Worm (Caenorhabditis elegans) whole organism, midembryonic: ENCODE data around the gene Y46G5A.47.

Experiments used
- T22C8.4 ChIP-seq: fragments of 200-800 bp; sonication (Bioruptor generic); IDR thresholded peaks from 2 replicates; pipeline ENCODE4 v1.3.6; 2022; ENCODE audit warnings: missing genetic modification characterization, missing compliant biosample characterization
- cog-1 ChIP-seq: sonication (generic microtip); optimal IDR thresholded peaks from 2 replicates; lab custom pipeline; 2016; ENCODE audit warnings: missing genetic modification characterization, missing compliant biosample characterization
- flt-1 ChIP-seq: fragments of 200-800 bp; sonication (Bioruptor generic); IDR thresholded peaks from 2 replicates; pipeline ENCODE4 v1.3.6; 2022; ENCODE audit warnings: missing genetic modification characterization, missing compliant biosample characterization
- klf-2 ChIP-seq: fragments of 200-800 bp; sonication (Bioruptor generic); conservative IDR thresholded peaks from 2 replicates; pipeline ENCODE4 v1.3.6; 2022; ENCODE audit warnings: missing genetic modification reagents, missing genetic modification characterization, missing compliant biosample characterization
- med-1 ChIP-seq: sonication (generic microtip); optimal IDR thresholded peaks from 2 replicates; lab custom pipeline; 2017; ENCODE audit warnings: missing genetic modification characterization, mild to moderate bottlenecking, missing compliant biosample characterization, antibody characterized with exemption, missing genetic modification reagents; ENCODE audit not compliant: insufficient read depth
- ref-1 ChIP-seq: fragments of 200-800 bp; sonication (Bioruptor generic); conservative IDR thresholded peaks from 2 replicates; pipeline ENCODE4 v1.3.6; 2022; ENCODE audit warnings: missing genetic modification reagents, missing genetic modification characterization, missing compliant biosample characterization
- tab-1 ChIP-seq: fragments of 200-800 bp; sonication (Bioruptor generic); IDR thresholded peaks from 2 replicates; pipeline ENCODE4 v1.3.6; 2022; ENCODE audit warnings: missing genetic modification characterization, missing compliant biosample characterization
- ztf-23 ChIP-seq: fragments of 200-800 bp; sonication (Bioruptor generic); IDR thresholded peaks from 2 replicates; pipeline ENCODE4 v1.3.6; 2022; ENCODE audit warnings: missing genetic modification reagents, missing genetic modification characterization, missing compliant biosample characterization
- ztf-29 ChIP-seq: fragments of 200-800 bp; sonication (Bioruptor generic); IDR thresholded peaks from 2 replicates; pipeline ENCODE4 v1.3.6; 2022; ENCODE audit warnings: missing genetic modification reagents, missing genetic modification characterization, missing compliant biosample characterization

The Y46G5A.47 gene

ce11 chrII:12805161-12805560 is at the start of gene Y46G5A.47, which contains the start of gene Y46G5A.18:
TSS of gene Y46G5A.47 (minus strand) at chrII:12805306.
TSS of gene Y46G5A.18 (minus strand) at chrII:12805261.
- TF ChIP-seq ztf-23 (GFP tag; lab: Robert Waterston, UW) (no peak), ref-1 (no peak), T22C8.4 (GFP tag; lab: Robert Waterston, UW) (peak; percentile 47; the same call in 1 of the 2 replicates)

- TF ChIP-seq klf-2 (no peak), ztf-23 (GFP tag; lab: Robert Waterston, UW) (no peak), med-1 (GFP tag; lab: Kevin White, UChicago) (no peak), flt-1 (no peak), cog-1 (tag; lab: Kevin White, UChicago) (no peak), T22C8.4 (GFP tag; lab: Robert Waterston, UW) (no peak), ref-1 (no peak), ztf-29 (GFP tag; lab: Robert Waterston, UW) (no peak), tab-1 (GFP tag; lab: Robert Waterston, UW) (no peak)
Measured at ce11 chrII:12850129-12850528, 45.0 kb upstream of the Y46G5A.47 start, which contains the start of gene Y46G5A.28. TSS of gene Y46G5A.28 (plus strand) at chrII:12850429.

- TF ChIP-seq T22C8.4 (GFP tag; lab: Robert Waterston, UW) (no peak), ztf-23 (GFP tag; lab: Robert Waterston, UW) (no peak), klf-2 (no peak), tab-1 (GFP tag; lab: Robert Waterston, UW) (no peak)
Measured at ce11 chrII:12847736-12848135, 42.6 kb upstream of the Y46G5A.47 start, which contains the start of gene pes-10. TSS of gene pes-10 (minus strand) at chrII:12847836.

DNA sequence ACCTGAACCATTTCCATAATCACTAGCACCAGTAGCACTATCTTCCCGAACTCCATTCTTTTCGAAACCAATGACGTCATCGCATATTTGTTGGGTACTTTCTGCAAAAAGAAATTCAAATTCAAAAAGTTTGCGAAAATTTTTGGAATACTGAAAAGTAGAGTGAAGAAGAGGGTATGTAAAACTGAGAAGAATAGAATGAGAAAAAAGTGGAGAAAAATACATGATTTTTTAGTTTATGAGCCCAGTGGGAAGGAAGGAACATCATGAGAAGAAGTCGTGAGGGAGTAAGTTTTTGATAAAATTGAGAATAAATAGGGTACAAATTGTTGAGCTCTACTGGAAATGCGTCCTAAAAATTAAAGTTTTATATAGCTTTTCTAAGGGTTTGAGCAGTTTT is 35.0 kb upstream of the Y46G5A.47 start, which contains the start of gene lgc-35:
Gene lgc-35 (minus strand): TSS at position 101 of the 400 bp plus-strand sequence.
- TF ChIP-seq med-1 (GFP tag; lab: Kevin White, UChicago) (no peak), tab-1 (GFP tag; lab: Robert Waterston, UW) (no peak), ref-1 (no peak), cog-1 (tag; lab: Kevin White, UChicago) (no peak), flt-1 (no peak), ztf-23 (GFP tag; lab: Robert Waterston, UW) (no peak), ztf-29 (GFP tag; lab: Robert Waterston, UW) (no peak), T22C8.4 (GFP tag; lab: Robert Waterston, UW) (no peak), klf-2 (no peak)

- TF ChIP-seq ztf-29 (GFP tag; lab: Robert Waterston, UW) (no peak), flt-1 (no peak), klf-2 (no peak), cog-1 (tag; lab: Kevin White, UChicago) (no peak), ztf-23 (GFP tag; lab: Robert Waterston, UW) (no peak), ref-1 (no peak), tab-1 (GFP tag; lab: Robert Waterston, UW) (no peak), T22C8.4 (GFP tag; lab: Robert Waterston, UW) (no peak), med-1 (GFP tag; lab: Kevin White, UChicago) (no peak)
Measured at ce11 chrII:12830347-12830746, 25.2 kb upstream of the Y46G5A.47 start, which contains the start of gene bcmo-1. TSS of gene bcmo-1 (plus strand) at chrII:12830676.

DNA sequence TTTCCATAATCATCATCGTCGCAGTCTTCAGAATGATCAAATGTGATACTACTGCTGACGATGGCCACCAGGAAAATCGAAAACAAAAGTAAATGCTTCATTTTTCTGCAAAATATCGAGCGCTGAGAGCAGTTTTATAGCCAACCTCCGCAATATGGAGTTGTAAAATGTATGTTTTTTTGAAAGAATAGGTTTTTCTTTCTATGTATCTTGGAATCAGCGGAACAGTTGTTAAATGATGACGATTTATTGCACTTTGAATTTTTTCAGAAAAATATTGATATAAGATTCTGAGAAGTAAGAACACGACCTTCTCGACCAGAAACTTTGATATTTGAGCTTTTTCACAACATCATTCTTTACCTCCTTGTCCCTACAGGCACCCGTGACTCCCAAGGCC is 23.8 kb upstream of the Y46G5A.47 start, which contains the start of gene Y46G5A.23:
Gene Y46G5A.23 (minus strand): TSS at position 101 of the 400 bp plus-strand sequence.
- no peak for TF ChIP-seq flt-1
- no peak for TF ChIP-seq ref-1
- no peak for TF ChIP-seq T22C8.4 (GFP tag; lab: Robert Waterston, UW)
- no peak for TF ChIP-seq cog-1 (tag; lab: Kevin White, UChicago)
- no peak for TF ChIP-seq med-1 (GFP tag; lab: Kevin White, UChicago)
- no peak for TF ChIP-seq klf-2
- TF ChIP-seq tab-1 (GFP tag; lab: Robert Waterston, UW): no peak
- no peak for TF ChIP-seq ztf-23 (GFP tag; lab: Robert Waterston, UW)
- TF ChIP-seq ztf-29 (GFP tag; lab: Robert Waterston, UW): no peak

ce11 chrII:12826752-12827151 is 21.6 kb upstream of the Y46G5A.47 start, which contains the start of gene Y46G5A.38:
TSS of gene Y46G5A.38 (plus strand) at chrII:12827052.
- TF ChIP-seq med-1 (GFP tag; lab: Kevin White, UChicago) (no peak), ref-1 (no peak), klf-2 (no peak), ztf-29 (GFP tag; lab: Robert Waterston, UW) (no peak), T22C8.4 (GFP tag; lab: Robert Waterston, UW) (no peak), cog-1 (tag; lab: Kevin White, UChicago) (no peak), flt-1 (no peak), tab-1 (GFP tag; lab: Robert Waterston, UW) (no peak), ztf-23 (GFP tag; lab: Robert Waterston, UW) (no peak)

ce11 chrII:12824463-12824862 is 19.4 kb upstream of the Y46G5A.47 start:
- TF ChIP-seq ztf-29 (GFP tag; lab: Robert Waterston, UW) (peak; percentile 42; the same call in 1 of the 2 replicates), ref-1 (no peak)

- TF ChIP-seq klf-2 (no peak), flt-1 (no peak), med-1 (GFP tag; lab: Kevin White, UChicago) (no peak), ztf-29 (GFP tag; lab: Robert Waterston, UW) (no peak), ztf-23 (GFP tag; lab: Robert Waterston, UW) (no peak), tab-1 (GFP tag; lab: Robert Waterston, UW) (no peak), cog-1 (tag; lab: Kevin White, UChicago) (no peak), ref-1 (no peak), T22C8.4 (GFP tag; lab: Robert Waterston, UW) (no peak)
Measured at ce11 chrII:12823437-12823836, 18.3 kb upstream of the Y46G5A.47 start, which contains the start of gene Y46G5A.36. TSS of gene Y46G5A.36 (plus strand) at chrII:12823679.

ce11 chrII:12819979-12820378 is 14.9 kb upstream of the Y46G5A.47 start:
- TF ChIP-seq med-1 (GFP tag; lab: Kevin White, UChicago) (no peak), ref-1 (no peak), T22C8.4 (GFP tag; lab: Robert Waterston, UW) (no peak), tab-1 (GFP tag; lab: Robert Waterston, UW) (no peak), flt-1 (no peak), ztf-23 (GFP tag; lab: Robert Waterston, UW) (no peak), ztf-29 (GFP tag; lab: Robert Waterston, UW) (no peak), klf-2 (no peak), cog-1 (tag; lab: Kevin White, UChicago) (no peak)
